Worm (Caenorhabditis elegans) whole organism, dauer: ENCODE measurements around the gene srbc-76.

Source experiments
- unc-62 ChIP-seq: sonication (generic microtip); optimal IDR thresholded peaks from 2 replicates; lab custom pipeline; 2017; ENCODE audit warnings: missing biosample characterization, missing genetic modification reagents, missing genetic modification characterization

The srbc-76 gene

ce11 chrV:15298597-15298996 is 46.4 kb downstream of the srbc-76 start, which contains the start of gene cpr-3:
TSS of gene cpr-3 (minus strand) at chrV:15298700.
- TF ChIP-seq unc-62: no peak
